Worm (Caenorhabditis elegans) whole organism, midembryonic: Measurements from ENCODE around the gene Y57G7A.3.

ENCODE experiments used
- T22C8.4 ChIP-seq: fragments of 200-800 bp; sonication (Bioruptor generic); IDR thresholded peaks from 2 replicates; pipeline ENCODE4 v1.3.6; 2022; ENCODE audit warnings: missing genetic modification characterization, missing compliant biosample characterization
- cog-1 ChIP-seq: sonication (generic microtip); optimal IDR thresholded peaks from 2 replicates; lab custom pipeline; 2016; ENCODE audit warnings: missing genetic modification characterization, missing compliant biosample characterization
- ref-1 ChIP-seq: fragments of 200-800 bp; sonication (Bioruptor generic); conservative IDR thresholded peaks from 2 replicates; pipeline ENCODE4 v1.3.6; 2022; ENCODE audit warnings: missing genetic modification reagents, missing genetic modification characterization, missing compliant biosample characterization
- tab-1 ChIP-seq: fragments of 200-800 bp; sonication (Bioruptor generic); IDR thresholded peaks from 2 replicates; pipeline ENCODE4 v1.3.6; 2022; ENCODE audit warnings: missing genetic modification characterization, missing compliant biosample characterization
- ztf-23 ChIP-seq: fragments of 200-800 bp; sonication (Bioruptor generic); IDR thresholded peaks from 2 replicates; pipeline ENCODE4 v1.3.6; 2022; ENCODE audit warnings: missing genetic modification reagents, missing genetic modification characterization, missing compliant biosample characterization
- ztf-29 ChIP-seq: fragments of 200-800 bp; sonication (Bioruptor generic); IDR thresholded peaks from 2 replicates; pipeline ENCODE4 v1.3.6; 2022; ENCODE audit warnings: missing genetic modification reagents, missing genetic modification characterization, missing compliant biosample characterization

DNA sequence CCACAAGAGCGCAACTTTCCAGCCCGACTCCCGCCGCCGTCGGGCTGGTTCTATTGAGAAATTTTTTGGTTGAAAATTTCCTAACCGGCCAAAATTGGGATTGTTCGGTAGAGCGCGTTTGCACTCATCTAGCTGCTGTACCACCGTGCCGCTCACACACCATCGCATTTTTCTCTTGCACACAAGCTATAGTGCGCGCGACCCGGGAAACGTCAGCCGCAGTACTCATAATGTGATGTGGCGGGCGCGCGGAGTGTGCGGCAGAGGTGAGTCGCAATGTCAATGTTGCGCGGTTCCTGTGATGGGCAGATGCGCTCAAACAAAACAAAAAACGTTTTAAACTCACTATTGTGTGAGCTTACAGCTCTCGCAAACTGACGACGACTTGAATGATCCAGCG, 597 bp upstream of the Y57G7A.3 start:
- TF ChIP-seq tab-1 (GFP tag; lab: Robert Waterston, UW): no peak
- no peak for TF ChIP-seq T22C8.4 (GFP tag; lab: Robert Waterston, UW)
- TF ChIP-seq ztf-23 (GFP tag; lab: Robert Waterston, UW): no peak
- TF ChIP-seq ref-1: no peak
- TF ChIP-seq cog-1: no peak
- TF ChIP-seq ztf-29: no peak
